Worm (Caenorhabditis elegans): Measurements from ENCODE around the gene H40L08.1.

DNA sequence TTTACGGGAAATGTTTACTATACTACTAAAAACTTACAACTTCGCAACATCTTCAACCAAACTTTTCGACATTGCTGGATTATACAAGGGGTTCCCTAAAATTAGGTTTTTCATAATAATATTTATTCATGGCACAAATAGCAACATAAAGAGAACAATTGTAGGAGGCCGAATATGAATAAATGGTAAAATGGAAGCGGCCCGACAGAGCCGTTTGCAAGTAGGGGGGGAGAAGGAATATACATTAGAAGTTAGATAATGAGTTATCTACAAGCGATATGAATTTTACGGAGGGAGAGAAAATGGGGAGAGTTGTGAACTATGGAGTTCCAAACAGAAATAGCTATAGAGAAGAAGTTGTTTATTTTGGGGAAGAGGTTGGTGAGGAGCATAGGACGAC lies 23.6 kb downstream of the H40L08.1 start, which contains the start of gene fbxa-96:
- TF ChIP-seq hnd-1 (tag; optimal IDR thresholded peaks at IDR 0.05), result no peak
- no peak for TF ChIP-seq ama-1 (optimal IDR thresholded peaks at IDR 0.05)
- no peak for TF ChIP-seq tra-4 (tag; optimal IDR thresholded peaks at IDR 0.05)
- no peak for TF ChIP-seq hmbx-1 (tag; optimal IDR thresholded peaks at IDR 0.05)
- TF ChIP-seq B0310.2 (tag; optimal IDR thresholded peaks at IDR 0.05), result no peak

Measured in whole organism, early embryonic.